Fruit fly (Drosophila melanogaster) Kc167 (cell line): ENCODE results near the gene CG18234.

Experiments used
- Sin3A ChIP-seq: fragments of >200 bp; optimal IDR thresholded peaks from 2 replicates; lab custom pipeline; 2018; ENCODE audit warnings: missing external identifiers
- h ChIP-seq: fragments of >200 bp; optimal IDR thresholded peaks from 3 replicates; lab custom pipeline; 2018; ENCODE audit warnings: missing external identifiers
- psq ChIP-seq: fragments of >200 bp; optimal IDR thresholded peaks from 2 replicates; lab custom pipeline; 2017; ENCODE audit warnings: missing external identifiers

dm6 chr3L:18640584-18641527 is 37.6 kb downstream of the CG18234 start:
- TF ChIP-seq h (lab: Kevin White, UChicago) (no peak), Sin3A (lab: Kevin White, UChicago) (no peak), psq (no peak)
